Worm (Caenorhabditis elegans) whole organism, young adult: ENCODE data around the gene ule-4.

Experiments used
- attf-6 ChIP-seq: fragments of 200-800 bp; sonication (Bioruptor generic); IDR thresholded peaks from 2 replicates; pipeline ENCODE4 v1.3.6; 2022; ENCODE audit warnings: missing genetic modification reagents, missing genetic modification characterization, missing compliant biosample characterization
- lsl-1 ChIP-seq: fragments of 200-800 bp; sonication (Bioruptor generic); optimal IDR thresholded peaks from 2 replicates; lab custom pipeline; 2018; ENCODE audit warnings: mild to moderate bottlenecking, missing genetic modification characterization, moderate library complexity, missing compliant biosample characterization
- nhr-90 ChIP-seq: sonication (generic microtip); optimal IDR thresholded peaks from 2 replicates; lab custom pipeline; 2016; ENCODE audit warnings: missing genotype, mild to moderate bottlenecking, missing genetic modification characterization, missing compliant biosample characterization
- sea-2 ChIP-seq: fragments of 200-800 bp; sonication (Bioruptor generic); IDR thresholded peaks from 2 replicates; pipeline ENCODE4 v1.3.6; 2022; ENCODE audit warnings: missing genetic modification characterization, missing compliant biosample characterization
- unc-62 ChIP-seq: fragments of 150-350 bp; optimal IDR thresholded peaks from 2 replicates; lab custom pipeline; 2014; ENCODE audit warnings: missing biosample characterization, missing genetic modification reagents, missing genetic modification characterization
- ztf-18 ChIP-seq: sonication (generic microtip); optimal IDR thresholded peaks from 2 replicates; lab custom pipeline; 2016; ENCODE audit warnings: missing genotype, mild to moderate bottlenecking, missing genetic modification characterization, missing compliant biosample characterization

- no peak for TF ChIP-seq nhr-90 (tag; lab: Kevin White, UChicago)
- TF ChIP-seq unc-62 (GFP tag; lab: Kevin White, UChicago), result no peak
- no peak for TF ChIP-seq lsl-1
- no peak for TF ChIP-seq attf-6 (GFP tag; lab: Robert Waterston, UW)
- TF ChIP-seq sea-2 (GFP tag; lab: Robert Waterston, UW), result no peak
- no peak for TF ChIP-seq ztf-18 (tag; lab: Kevin White, UChicago)
Measured at ce11 chrIV:13696900-13697299, 49.4 kb upstream of the ule-4 start.
